Worm (Caenorhabditis elegans) whole organism, mixed stage, embryonic: ENCODE results near the gene C25E10.7.

ENCODE experiments used
- M03D4.4 ChIP-seq: sonication (generic microtip); optimal IDR thresholded peaks from 2 replicates; lab custom pipeline; 2017; ENCODE audit warnings: mild to moderate bottlenecking, missing genetic modification characterization, missing compliant biosample characterization
- bed-3 ChIP-seq: fragments of 200-800 bp; sonication (Bioruptor generic); optimal IDR thresholded peaks from 3 replicates; lab custom pipeline; 2018; ENCODE audit warnings: mild to moderate bottlenecking, missing genetic modification characterization, moderate library complexity, missing compliant biosample characterization
- ces-1 ChIP-seq: fragments of 150-350 bp; optimal IDR thresholded peaks from 2 replicates; lab custom pipeline; 2014; ENCODE audit warnings: missing biosample characterization, missing genetic modification reagents, missing genetic modification characterization
- elt-3 ChIP-seq: fragments of 150-350 bp; optimal IDR thresholded peaks from 2 replicates; lab custom pipeline; 2014; ENCODE audit warnings: missing biosample characterization, missing genetic modification characterization
- ham-2 ChIP-seq: fragments of 200-800 bp; sonication (Bioruptor generic); optimal IDR thresholded peaks from 2 replicates; lab custom pipeline; 2018; ENCODE audit warnings: mild to moderate bottlenecking, missing genetic modification characterization, missing compliant biosample characterization
- lin-13 ChIP-seq: fragments of 150-350 bp; optimal IDR thresholded peaks from 2 replicates; lab custom pipeline; 2014; ENCODE audit warnings: missing biosample characterization, missing genetic modification characterization
- mab-5 ChIP-seq: fragments of 150-350 bp; optimal IDR thresholded peaks from 2 replicates; lab custom pipeline; 2014; ENCODE audit warnings: missing biosample characterization, missing genetic modification characterization
- sem-2 ChIP-seq: fragments of 200-800 bp; sonication (Bioruptor generic); optimal IDR thresholded peaks from 2 replicates; lab custom pipeline; 2018; ENCODE audit warnings: mild to moderate bottlenecking, missing genetic modification characterization, missing compliant biosample characterization
- sptf-1 ChIP-seq: sonication (generic microtip); optimal IDR thresholded peaks from 2 replicates; lab custom pipeline; 2017; ENCODE audit warnings: mild to moderate bottlenecking, missing genetic modification characterization, moderate library complexity, missing compliant biosample characterization

ce11 chrV:9073322-9074038 lies 22.5 kb upstream of the C25E10.7 start, which contains the start of gene oac-50:
- TF ChIP-seq lin-13 (tag; lab: Kevin White, UChicago) (no peak), sptf-1 (no peak), ham-2 (GFP tag; lab: Kevin White, UChicago) (no peak), elt-3 (tag; lab: Kevin White, UChicago) (no peak), M03D4.4 (no peak), mab-5 (tag; lab: Kevin White, UChicago) (no peak), bed-3 (GFP tag; lab: Kevin White, UChicago) (no peak), ces-1 (GFP tag; lab: Kevin White, UChicago) (no peak), sem-2 (GFP tag; lab: Kevin White, UChicago) (no peak)
